Fruit fly (Drosophila melanogaster): ENCODE results near the gene Pcyt1.

- no peak for TF ChIP-seq CG14711 (tag; optimal IDR thresholded peaks at IDR 0.05)
- no peak for TF ChIP-seq Clk (GFP tag; optimal IDR thresholded peaks at IDR 0.05)
- no peak for TF ChIP-seq Hr96 (GFP tag; optimal IDR thresholded peaks at IDR 0.05)
- no peak for TF ChIP-seq CG5204 (GFP tag; optimal IDR thresholded peaks at IDR 0.05)
- TF ChIP-seq CG7101 (tag; optimal IDR thresholded peaks at IDR 0.05), result no peak
- TF ChIP-seq cic (GFP tag; optimal IDR thresholded peaks at IDR 0.05), result no peak
- no peak for TF ChIP-seq toe (GFP tag; optimal IDR thresholded peaks at IDR 0.05)
- TF ChIP-seq CG7045 (GFP tag; optimal IDR thresholded peaks at IDR 0.05), result no peak
- TF ChIP-seq ovo (GFP tag; optimal IDR thresholded peaks at IDR 0.05), result no peak
- no peak for TF ChIP-seq CG12768 (GFP tag; optimal IDR thresholded peaks at IDR 0.05)
- no peak for TF ChIP-seq kay (GFP tag; ENCODE audit: borderline replicate concordance)
- TF ChIP-seq pad (GFP tag; optimal IDR thresholded peaks at IDR 0.05), result no peak
- TF ChIP-seq CG11617 (GFP tag; optimal IDR thresholded peaks at IDR 0.05), result no peak
- no peak for TF ChIP-seq bab1 (GFP tag; optimal IDR thresholded peaks at IDR 0.05)
Observed at dm6 chr3L:1573191-1573590, 27.3 kb downstream of the Pcyt1 start.
